Worm (Caenorhabditis elegans): Measurements from ENCODE around the gene mrps-24.

mrps-24 gene

DNA sequence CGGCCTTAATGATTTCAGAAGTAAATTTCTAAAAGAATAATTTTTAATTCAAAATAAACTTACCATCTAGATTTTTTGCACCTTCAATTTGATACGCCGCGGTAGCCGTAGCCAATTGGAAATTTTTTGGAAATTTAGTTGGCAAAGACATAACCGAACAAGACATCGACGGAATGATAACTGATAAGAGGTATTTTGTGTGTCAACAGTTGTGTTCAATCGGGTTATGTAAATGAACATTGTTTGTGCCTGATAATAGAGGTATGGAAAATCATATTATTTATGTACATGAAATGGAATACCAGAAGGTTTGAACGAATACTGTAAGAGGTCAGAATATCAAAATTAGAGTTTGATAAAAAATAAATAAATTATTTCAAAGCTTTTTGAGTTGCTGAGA lies 38.0 kb downstream of the mrps-24 start, which contains the start of gene klo-1:
TSS of gene klo-1 (minus strand) at position 388 of the 400 bp plus-strand sequence.
- no peak for TF ChIP-seq scrt-1 (GFP tag; IDR thresholded peaks at IDR 0.05)
- no peak for TF ChIP-seq tbx-37 (GFP tag; conservative IDR thresholded peaks at IDR 0.05)
- TF ChIP-seq hnd-1 (tag; optimal IDR thresholded peaks at IDR 0.05) = no peak
- TF ChIP-seq hmg-4 (GFP tag; optimal IDR thresholded peaks at IDR 0.05) = no peak
- no peak for TF ChIP-seq ama-1 (optimal IDR thresholded peaks at IDR 0.05)
- TF ChIP-seq B0310.2 (tag; optimal IDR thresholded peaks at IDR 0.05) = no peak
- TF ChIP-seq tra-4 (tag; optimal IDR thresholded peaks at IDR 0.05) = no peak
- no peak for TF ChIP-seq F13C5.2 (tag; optimal IDR thresholded peaks at IDR 0.05)
- no peak for TF ChIP-seq sea-1 (GFP tag; conservative IDR thresholded peaks at IDR 0.05)
- no peak for TF ChIP-seq ceh-13 (GFP tag; optimal IDR thresholded peaks at IDR 0.05)
- TF ChIP-seq ets-7 (tag; optimal IDR thresholded peaks at IDR 0.05) = no peak
- no peak for TF ChIP-seq pes-1 (GFP tag; IDR thresholded peaks at IDR 0.05)
- no peak for TF ChIP-seq aly-1 (tag; optimal IDR thresholded peaks at IDR 0.05)
- TF ChIP-seq tbx-11 (GFP tag; IDR thresholded peaks at IDR 0.05) = no peak
- TF ChIP-seq hmbx-1 (tag; optimal IDR thresholded peaks at IDR 0.05) = no peak

DNA sequence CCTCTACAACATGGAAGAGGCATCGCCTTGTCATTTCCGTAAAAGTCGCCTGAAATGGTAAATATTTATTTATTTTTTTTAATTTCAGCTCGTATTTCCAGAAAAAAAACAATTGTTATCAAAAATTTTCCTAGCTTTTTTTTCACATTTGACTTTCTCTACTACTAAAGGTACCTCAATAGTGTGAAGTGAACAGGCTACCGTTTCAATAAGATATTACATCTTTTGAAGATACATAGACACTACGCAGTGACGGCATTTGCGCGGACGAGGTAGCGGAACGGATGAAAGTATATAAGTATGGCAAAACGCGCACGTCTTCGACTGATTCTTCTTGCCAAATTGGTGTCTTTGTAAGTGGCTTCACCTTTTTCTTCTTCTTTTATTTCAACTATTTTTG lies 43.3 kb downstream of the mrps-24 start, which contains the start of gene col-14:
TSS of gene col-14 (plus strand) at position 301 of the 400 bp plus-strand sequence.
- no peak for TF ChIP-seq ceh-36 (tag; optimal IDR thresholded peaks at IDR 0.05)
- TF ChIP-seq tbx-37 (GFP tag; conservative IDR thresholded peaks at IDR 0.05) = no peak
- TF ChIP-seq ets-7 (tag; optimal IDR thresholded peaks at IDR 0.05) = no peak
- no peak for TF ChIP-seq hmbx-1 (tag; optimal IDR thresholded peaks at IDR 0.05)
- TF ChIP-seq hnd-1 (tag; optimal IDR thresholded peaks at IDR 0.05) = no peak
- no peak for TF ChIP-seq hmg-4 (GFP tag; optimal IDR thresholded peaks at IDR 0.05)
- TF ChIP-seq ceh-13 (GFP tag; optimal IDR thresholded peaks at IDR 0.05) = no peak
- no peak for TF ChIP-seq flt-1 (GFP tag; IDR thresholded peaks at IDR 0.05)
- TF ChIP-seq sea-1 (GFP tag; conservative IDR thresholded peaks at IDR 0.05) = no peak
- no peak for TF ChIP-seq pes-1 (GFP tag; IDR thresholded peaks at IDR 0.05)
- TF ChIP-seq B0310.2 (tag; optimal IDR thresholded peaks at IDR 0.05) = no peak
- TF ChIP-seq ama-1 (optimal IDR thresholded peaks at IDR 0.05) = no peak
- no peak for TF ChIP-seq scrt-1 (GFP tag; IDR thresholded peaks at IDR 0.05)

DNA sequence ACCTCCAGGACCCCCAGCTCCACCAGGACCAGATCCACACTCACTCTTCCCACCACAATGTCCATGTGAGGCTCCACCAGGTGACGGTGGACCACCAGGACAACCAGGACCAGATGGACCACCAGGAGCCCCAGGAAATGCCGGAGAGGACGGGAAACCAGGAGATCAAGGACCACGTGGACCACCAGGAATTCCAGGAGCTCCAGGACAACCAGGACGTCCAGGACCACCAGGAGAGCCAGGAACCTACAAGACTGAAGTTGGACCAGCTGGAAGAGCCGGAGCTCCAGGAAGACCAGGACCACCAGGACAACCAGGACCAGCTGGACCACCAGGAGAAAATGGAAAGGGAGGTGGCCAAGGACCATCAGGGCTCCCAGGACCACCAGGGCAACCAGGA lies 44.3 kb downstream of the mrps-24 start:
- TF ChIP-seq tbx-11 (GFP tag; IDR thresholded peaks at IDR 0.05) (no peak), sea-1 (GFP tag; conservative IDR thresholded peaks at IDR 0.05) (no peak), hmbx-1 (tag; optimal IDR thresholded peaks at IDR 0.05) (no peak), tra-4 (tag; optimal IDR thresholded peaks at IDR 0.05) (no peak), pes-1 (GFP tag; IDR thresholded peaks at IDR 0.05) (no peak), ceh-36 (tag; optimal IDR thresholded peaks at IDR 0.05) (no peak), ceh-13 (GFP tag; optimal IDR thresholded peaks at IDR 0.05) (no peak), scrt-1 (GFP tag; IDR thresholded peaks at IDR 0.05) (no peak), hmg-4 (GFP tag; optimal IDR thresholded peaks at IDR 0.05) (no peak), F13C5.2 (tag; optimal IDR thresholded peaks at IDR 0.05) (no peak), tbx-37 (GFP tag; conservative IDR thresholded peaks at IDR 0.05) (no peak), flt-1 (GFP tag; IDR thresholded peaks at IDR 0.05) (no peak), B0310.2 (tag; optimal IDR thresholded peaks at IDR 0.05) (no peak)

ce11 chrIV:7757245-7757644 lies 47.4 kb downstream of the mrps-24 start, which contains the start of gene C46A5.4:
C46A5.4 (minus strand) TSS chrIV:7757345.
- TF ChIP-seq pes-1 (GFP tag; IDR thresholded peaks at IDR 0.05) (no peak), scrt-1 (GFP tag; IDR thresholded peaks at IDR 0.05) (no peak), hnd-1 (tag; optimal IDR thresholded peaks at IDR 0.05) (no peak), ets-7 (tag; optimal IDR thresholded peaks at IDR 0.05) (no peak), hmg-4 (GFP tag; optimal IDR thresholded peaks at IDR 0.05) (no peak), tra-4 (tag; optimal IDR thresholded peaks at IDR 0.05) (no peak), B0310.2 (tag; optimal IDR thresholded peaks at IDR 0.05) (no peak), F13C5.2 (tag; optimal IDR thresholded peaks at IDR 0.05) (no peak), sea-1 (GFP tag; conservative IDR thresholded peaks at IDR 0.05) (no peak), aly-1 (tag; optimal IDR thresholded peaks at IDR 0.05) (no peak), ceh-13 (GFP tag; optimal IDR thresholded peaks at IDR 0.05) (no peak), flt-1 (GFP tag; IDR thresholded peaks at IDR 0.05) (no peak), tbx-37 (GFP tag; conservative IDR thresholded peaks at IDR 0.05) (no peak), ceh-36 (tag; optimal IDR thresholded peaks at IDR 0.05) (no peak)

DNA sequence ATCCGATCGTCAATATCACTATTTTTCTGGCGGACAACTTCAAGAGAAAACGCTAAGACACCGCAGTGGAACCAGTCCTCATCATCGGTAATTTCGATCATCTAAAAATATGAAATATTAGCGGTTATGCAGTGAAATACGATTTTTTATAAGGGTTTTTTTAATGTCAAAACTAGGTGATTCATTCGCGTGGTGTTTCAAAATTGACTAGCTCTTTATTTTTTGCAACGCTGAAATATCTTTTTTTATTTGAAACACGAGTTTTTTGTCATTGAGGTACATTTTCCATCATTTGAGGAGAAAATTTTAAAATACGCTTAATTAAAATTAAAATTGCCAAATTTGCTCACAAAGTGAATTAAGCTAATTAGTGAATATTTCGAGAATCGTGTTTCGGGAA lies 49.7 kb downstream of the mrps-24 start, which contains the start of gene dsb-3:
TSS of gene dsb-3 (minus strand) at position 101 of the 400 bp plus-strand sequence.
- no peak for TF ChIP-seq ets-7 (tag; optimal IDR thresholded peaks at IDR 0.05)
- TF ChIP-seq flt-1 (GFP tag; IDR thresholded peaks at IDR 0.05) = no peak
- no peak for TF ChIP-seq hnd-1 (tag; optimal IDR thresholded peaks at IDR 0.05)
- no peak for TF ChIP-seq ceh-36 (tag; optimal IDR thresholded peaks at IDR 0.05)

- TF ChIP-seq ets-7 (tag; optimal IDR thresholded peaks at IDR 0.05) = no peak
- TF ChIP-seq tra-4 (tag; optimal IDR thresholded peaks at IDR 0.05) = no peak
- TF ChIP-seq flt-1 (GFP tag; IDR thresholded peaks at IDR 0.05) = no peak
- TF ChIP-seq scrt-1 (GFP tag; IDR thresholded peaks at IDR 0.05) = no peak
- no peak for TF ChIP-seq B0310.2 (tag; optimal IDR thresholded peaks at IDR 0.05)
- TF ChIP-seq F13C5.2 (tag; optimal IDR thresholded peaks at IDR 0.05) = no peak
- TF ChIP-seq hmbx-1 (tag; optimal IDR thresholded peaks at IDR 0.05) = no peak
- no peak for TF ChIP-seq hmg-4 (GFP tag; optimal IDR thresholded peaks at IDR 0.05)
- TF ChIP-seq aly-1 (tag; optimal IDR thresholded peaks at IDR 0.05) = no peak
- no peak for TF ChIP-seq ceh-13 (GFP tag; optimal IDR thresholded peaks at IDR 0.05)
- no peak for TF ChIP-seq pes-1 (GFP tag; IDR thresholded peaks at IDR 0.05)
- no peak for TF ChIP-seq hnd-1 (tag; optimal IDR thresholded peaks at IDR 0.05)
- no peak for TF ChIP-seq sea-1 (GFP tag; conservative IDR thresholded peaks at IDR 0.05)
- TF ChIP-seq ceh-36 (tag; optimal IDR thresholded peaks at IDR 0.05) = no peak
- TF ChIP-seq ama-1 (optimal IDR thresholded peaks at IDR 0.05) = no peak
- TF ChIP-seq tbx-37 (GFP tag; conservative IDR thresholded peaks at IDR 0.05) = no peak
These were observed 50.3 kb downstream of the mrps-24 start, which contains the start of gene del-7 for ce11 chrIV:7760117-7760516. del-7 (plus strand) TSS chrIV:7760417.

Measured in whole organism, early embryonic.